Worm (Caenorhabditis elegans) whole organism, young adult: Measurements from ENCODE around the gene ugt-14.

ENCODE experiments used
- F57C9.4 ChIP-seq: sonication (generic microtip); optimal IDR thresholded peaks from 2 replicates; lab custom pipeline; 2017; ENCODE audit warnings: mild to moderate bottlenecking, missing genetic modification characterization, missing compliant biosample characterization
- T26A5.8 ChIP-seq: sonication (generic microtip); optimal IDR thresholded peaks from 2 replicates; lab custom pipeline; 2016; ENCODE audit warnings: missing genetic modification characterization, missing compliant biosample characterization
- attf-3 ChIP-seq: fragments of 200-800 bp; sonication (Bioruptor generic); conservative IDR thresholded peaks from 2 replicates; pipeline ENCODE4 v1.3.6; 2022; ENCODE audit warnings: missing genetic modification reagents, missing genetic modification characterization, missing compliant biosample characterization
- dox-1 ChIP-seq: fragments of 200-800 bp; sonication (Bioruptor generic); IDR thresholded peaks from 2 replicates; pipeline ENCODE4 v1.3.6; 2022; ENCODE audit warnings: missing genetic modification reagents, missing genetic modification characterization, missing compliant biosample characterization
- lin-26 ChIP-seq: fragments of 200-800 bp; sonication (Bioruptor generic); IDR thresholded peaks from 2 replicates; pipeline ENCODE4 v1.3.6; 2022; ENCODE audit warnings: missing genetic modification reagents, missing genetic modification characterization, missing compliant biosample characterization
- mcd-1 ChIP-seq: fragments of 200-800 bp; sonication (Bioruptor generic); IDR thresholded peaks from 2 replicates; pipeline ENCODE4 v1.3.6; 2022; ENCODE audit warnings: missing genetic modification reagents, missing genetic modification characterization, missing compliant biosample characterization
- nfya-1 ChIP-seq: sonication (generic microtip); optimal IDR thresholded peaks from 2 replicates; lab custom pipeline; 2017; ENCODE audit warnings: antibody characterized with exemption, missing compliant biosample characterization, missing genetic modification characterization, borderline replicate concordance; ENCODE audit not compliant: insufficient read depth
- pha-4 ChIP-seq: fragments of 150-350 bp; sonication (generic microtip); optimal IDR thresholded peaks from 2 replicates; lab custom pipeline; 2014; ENCODE audit warnings: missing biosample characterization, missing genetic modification reagents, missing genetic modification characterization
- tbp1 ChIP-seq: fragments of 200-800 bp; sonication (Bioruptor generic); optimal IDR thresholded peaks from 2 replicates; lab custom pipeline; 2018; ENCODE audit warnings: mild to moderate bottlenecking, missing genetic modification characterization, missing compliant biosample characterization
- tlf-1 ChIP-seq: fragments of 200-800 bp; sonication (Bioruptor generic); optimal IDR thresholded peaks from 2 replicates; lab custom pipeline; 2018; ENCODE audit warnings: mild to moderate bottlenecking, missing genetic modification characterization, missing compliant biosample characterization

- TF ChIP-seq nfya-1 (tag; lab: Kevin White, UChicago) (no peak), F57C9.4 (tag; lab: Kevin White, UChicago) (no peak), dox-1 (GFP tag; lab: Robert Waterston, UW) (no peak), lin-26 (GFP tag; lab: Robert Waterston, UW) (no peak), T26A5.8 (tag; lab: Kevin White, UChicago) (no peak), tlf-1 (GFP tag; lab: Kevin White, UChicago) (no peak), attf-3 (GFP tag; lab: Robert Waterston, UW) (no peak), tbp1 (GFP tag; lab: Kevin White, UChicago) (no peak), mcd-1 (no peak), pha-4 (no peak)
Observed at ce11 chrV:4933268-4933667, 27.2 kb downstream of the ugt-14 start.
